Worm (Caenorhabditis elegans): ENCODE results near the gene ints-7.

Gene ints-7

ce11 chrII:11634681-11635527 is 52.3 kb downstream of the ints-7 start:
- no peak for TF ChIP-seq ceh-36 (tag; optimal IDR thresholded peaks at IDR 0.05)
- TF ChIP-seq hmbx-1 (tag; optimal IDR thresholded peaks at IDR 0.05) = no peak
- peak; percentile 92 for TF ChIP-seq hmg-4 (GFP tag; optimal IDR thresholded peaks at IDR 0.05)
- no peak; the same call in 1 of the 2 replicates for TF ChIP-seq pes-1 (GFP tag; IDR thresholded peaks at IDR 0.05)
- TF ChIP-seq B0310.2 (tag; optimal IDR thresholded peaks at IDR 0.05) = no peak
- TF ChIP-seq tbx-11 (GFP tag; IDR thresholded peaks at IDR 0.05) = peak; percentile 55; the same call in 1 of the 2 replicates
- TF ChIP-seq sea-1 (GFP tag; conservative IDR thresholded peaks at IDR 0.05) = peak; percentile 70
- peak; percentile 61 for TF ChIP-seq aly-1 (tag; optimal IDR thresholded peaks at IDR 0.05)
- peak; percentile 15 for TF ChIP-seq hnd-1 (tag; optimal IDR thresholded peaks at IDR 0.05)
- peak; percentile 8 for TF ChIP-seq tra-4 (tag; optimal IDR thresholded peaks at IDR 0.05)
- TF ChIP-seq ama-1 (optimal IDR thresholded peaks at IDR 0.05) = peak; percentile 60
- TF ChIP-seq flt-1 (GFP tag; IDR thresholded peaks at IDR 0.05) = peak; percentile 57
- TF ChIP-seq F13C5.2 (tag; optimal IDR thresholded peaks at IDR 0.05) = peak; percentile 83
- TF ChIP-seq scrt-1 (GFP tag; IDR thresholded peaks at IDR 0.05) = peak; percentile 58; the same call in 1 of the 2 replicates
- no peak for TF ChIP-seq tbx-37 (GFP tag; conservative IDR thresholded peaks at IDR 0.05)
- peak; percentile 37 for TF ChIP-seq ets-7 (tag; optimal IDR thresholded peaks at IDR 0.05)
- TF ChIP-seq ceh-13 (GFP tag; optimal IDR thresholded peaks at IDR 0.05) = peak; percentile 39

- TF ChIP-seq ets-7 (tag; optimal IDR thresholded peaks at IDR 0.05) (peak; percentile 7), ceh-13 (GFP tag; optimal IDR thresholded peaks at IDR 0.05) (no peak), ceh-36 (tag; optimal IDR thresholded peaks at IDR 0.05) (peak; percentile 35), sea-1 (GFP tag; conservative IDR thresholded peaks at IDR 0.05) (no peak), hmg-4 (GFP tag; optimal IDR thresholded peaks at IDR 0.05) (peak; percentile 74), tbx-11 (GFP tag; IDR thresholded peaks at IDR 0.05) (no peak), tbx-37 (GFP tag; conservative IDR thresholded peaks at IDR 0.05) (no peak), hmbx-1 (tag; optimal IDR thresholded peaks at IDR 0.05) (no peak), flt-1 (GFP tag; IDR thresholded peaks at IDR 0.05) (0 out of 2 replicates have a peak, but pooled peaks have one; percentile 10), hnd-1 (tag; optimal IDR thresholded peaks at IDR 0.05) (no peak), F13C5.2 (tag; optimal IDR thresholded peaks at IDR 0.05) (peak; percentile 37), ama-1 (optimal IDR thresholded peaks at IDR 0.05) (peak; percentile 90), scrt-1 (GFP tag; IDR thresholded peaks at IDR 0.05) (0 out of 2 replicates have a peak, but pooled peaks have one; percentile 40)
Observed at ce11 chrII:11635745-11636161, 53.1 kb downstream of the ints-7 start.

ce11 chrII:11636617-11637016 is 54.0 kb downstream of the ints-7 start:
- no peak for TF ChIP-seq B0310.2 (tag; optimal IDR thresholded peaks at IDR 0.05)
- TF ChIP-seq ceh-13 (GFP tag; optimal IDR thresholded peaks at IDR 0.05) = no peak
- no peak for TF ChIP-seq pes-1 (GFP tag; IDR thresholded peaks at IDR 0.05)
- no peak for TF ChIP-seq F13C5.2 (tag; optimal IDR thresholded peaks at IDR 0.05)
- TF ChIP-seq hnd-1 (tag; optimal IDR thresholded peaks at IDR 0.05) = no peak
- peak; percentile 56 for TF ChIP-seq hmg-4 (GFP tag; optimal IDR thresholded peaks at IDR 0.05)
- TF ChIP-seq ama-1 (optimal IDR thresholded peaks at IDR 0.05) = peak; percentile 51
- no peak for TF ChIP-seq aly-1 (tag; optimal IDR thresholded peaks at IDR 0.05)
- peak; percentile 39; the same call in 1 of the 2 replicates for TF ChIP-seq sea-1 (GFP tag; conservative IDR thresholded peaks at IDR 0.05)
- TF ChIP-seq hmbx-1 (tag; optimal IDR thresholded peaks at IDR 0.05) = no peak

ce11 chrII:11637189-11637754 is 54.6 kb downstream of the ints-7 start:
- TF ChIP-seq ceh-13 (GFP tag; optimal IDR thresholded peaks at IDR 0.05) (no peak), tbx-37 (GFP tag; conservative IDR thresholded peaks at IDR 0.05) (peak; percentile 27; the same call in 1 of the 2 replicates), flt-1 (GFP tag; IDR thresholded peaks at IDR 0.05) (no peak), hmg-4 (GFP tag; optimal IDR thresholded peaks at IDR 0.05) (no peak), B0310.2 (tag; optimal IDR thresholded peaks at IDR 0.05) (peak; percentile 1), ets-7 (tag; optimal IDR thresholded peaks at IDR 0.05) (no peak), pes-1 (GFP tag; IDR thresholded peaks at IDR 0.05) (no peak), hmbx-1 (tag; optimal IDR thresholded peaks at IDR 0.05) (no peak), tra-4 (tag; optimal IDR thresholded peaks at IDR 0.05) (no peak), hnd-1 (tag; optimal IDR thresholded peaks at IDR 0.05) (no peak), ceh-36 (tag; optimal IDR thresholded peaks at IDR 0.05) (peak; percentile 23), scrt-1 (GFP tag; IDR thresholded peaks at IDR 0.05) (no peak), ama-1 (optimal IDR thresholded peaks at IDR 0.05) (no peak)

ce11 chrII:11637817-11638216 is 55.2 kb downstream of the ints-7 start:
- TF ChIP-seq tra-4 (tag; optimal IDR thresholded peaks at IDR 0.05) (no peak), tbx-11 (GFP tag; IDR thresholded peaks at IDR 0.05) (no peak), pes-1 (GFP tag; IDR thresholded peaks at IDR 0.05) (no peak), aly-1 (tag; optimal IDR thresholded peaks at IDR 0.05) (no peak), B0310.2 (tag; optimal IDR thresholded peaks at IDR 0.05) (no peak), hnd-1 (tag; optimal IDR thresholded peaks at IDR 0.05) (no peak), ceh-36 (tag; optimal IDR thresholded peaks at IDR 0.05) (no peak), flt-1 (GFP tag; IDR thresholded peaks at IDR 0.05) (no peak), hmbx-1 (tag; optimal IDR thresholded peaks at IDR 0.05) (no peak)

All from whole organism, early embryonic.